Worm (Caenorhabditis elegans) whole organism, late embryonic: ENCODE data around the gene col-103.

Experiments used
- elt-2 ChIP-seq: sonication (generic microtip); optimal IDR thresholded peaks from 2 replicates; lab custom pipeline; 2016; ENCODE audit warnings: missing genetic modification reagents, missing genetic modification characterization, missing compliant biosample characterization
- unc-42 ChIP-seq: sonication (generic microtip); optimal IDR thresholded peaks from 2 replicates; lab custom pipeline; 2016; ENCODE audit warnings: missing genotype, missing genetic modification characterization, missing compliant biosample characterization

col-103 gene

ce11 chrIV:715433-715832, 48.0 kb downstream of the col-103 start:
- TF ChIP-seq unc-42: peak; percentile 67
- no peak for TF ChIP-seq elt-2 (tag; lab: Kevin White, UChicago)
